Worm (Caenorhabditis elegans): Measurements from ENCODE around the gene sri-27.

sri-27 gene

ce11 chrV:1741074-1741473 is 15.6 kb downstream of the sri-27 start, which contains the start of gene srab-25:
Gene srab-25, minus strand, starts transcription at chrV:1741174.
- no peak for TF ChIP-seq T22C8.4 (GFP tag; IDR thresholded peaks at IDR 0.05)
- TF ChIP-seq flt-1 (GFP tag; IDR thresholded peaks at IDR 0.05) = no peak
- TF ChIP-seq ztf-29 (GFP tag; IDR thresholded peaks at IDR 0.05) = no peak
- no peak for TF ChIP-seq tab-1 (GFP tag; IDR thresholded peaks at IDR 0.05)
- no peak for TF ChIP-seq med-1 (GFP tag; optimal IDR thresholded peaks at IDR 0.05; ENCODE audit: insufficient read depth)

ce11 chrV:1743205-1743870 is 17.9 kb downstream of the sri-27 start, which contains the start of gene nhr-256:
Gene nhr-256, plus strand, starts transcription at chrV:1743771.
- TF ChIP-seq ztf-29 (GFP tag; IDR thresholded peaks at IDR 0.05) = peak; percentile 76; the same call in 1 of the 2 replicates
- no peak for TF ChIP-seq tab-1 (GFP tag; IDR thresholded peaks at IDR 0.05)
- TF ChIP-seq med-1 (GFP tag; optimal IDR thresholded peaks at IDR 0.05; ENCODE audit: insufficient read depth) = no peak
- peak; percentile 49 for TF ChIP-seq cog-1 (tag; optimal IDR thresholded peaks at IDR 0.05)

- no peak for TF ChIP-seq T22C8.4 (GFP tag; IDR thresholded peaks at IDR 0.05)
- TF ChIP-seq cog-1 (tag; optimal IDR thresholded peaks at IDR 0.05) = no peak
- TF ChIP-seq med-1 (GFP tag; optimal IDR thresholded peaks at IDR 0.05; ENCODE audit: insufficient read depth) = no peak
- TF ChIP-seq flt-1 (GFP tag; IDR thresholded peaks at IDR 0.05) = no peak
- no peak for TF ChIP-seq ztf-23 (GFP tag; IDR thresholded peaks at IDR 0.05)
- TF ChIP-seq klf-2 (GFP tag; conservative IDR thresholded peaks at IDR 0.05) = no peak
- no peak for TF ChIP-seq ref-1 (GFP tag; conservative IDR thresholded peaks at IDR 0.05)
- TF ChIP-seq tab-1 (GFP tag; IDR thresholded peaks at IDR 0.05) = no peak
Measured at ce11 chrV:1749053-1749452, 23.6 kb downstream of the sri-27 start, which contains the start of gene ZK697.8. Gene ZK697.8, minus strand, starts transcription at chrV:1749153.

- no peak for TF ChIP-seq T22C8.4 (GFP tag; IDR thresholded peaks at IDR 0.05)
- no peak for TF ChIP-seq ztf-29 (GFP tag; IDR thresholded peaks at IDR 0.05)
- TF ChIP-seq cog-1 (tag; optimal IDR thresholded peaks at IDR 0.05) = no peak
- no peak for TF ChIP-seq ztf-23 (GFP tag; IDR thresholded peaks at IDR 0.05)
- no peak for TF ChIP-seq klf-2 (GFP tag; conservative IDR thresholded peaks at IDR 0.05)
- no peak for TF ChIP-seq flt-1 (GFP tag; IDR thresholded peaks at IDR 0.05)
- TF ChIP-seq med-1 (GFP tag; optimal IDR thresholded peaks at IDR 0.05; ENCODE audit: insufficient read depth) = no peak
- TF ChIP-seq ref-1 (GFP tag; conservative IDR thresholded peaks at IDR 0.05) = no peak
- TF ChIP-seq tab-1 (GFP tag; IDR thresholded peaks at IDR 0.05) = no peak
Measured at ce11 chrV:1751449-1751848, 26.0 kb downstream of the sri-27 start, which contains the start of gene srh-199. Gene srh-199, minus strand, starts transcription at chrV:1751549.

ce11 chrV:1752496-1752895 is 27.0 kb downstream of the sri-27 start, which contains the start of gene ZK697.1:
Gene ZK697.1, plus strand, starts transcription at chrV:1752796.
- TF ChIP-seq ztf-29 (GFP tag; IDR thresholded peaks at IDR 0.05) = no peak
- no peak for TF ChIP-seq tab-1 (GFP tag; IDR thresholded peaks at IDR 0.05)
- no peak for TF ChIP-seq ztf-23 (GFP tag; IDR thresholded peaks at IDR 0.05)
- TF ChIP-seq ref-1 (GFP tag; conservative IDR thresholded peaks at IDR 0.05) = no peak
- TF ChIP-seq klf-2 (GFP tag; conservative IDR thresholded peaks at IDR 0.05) = no peak
- no peak for TF ChIP-seq flt-1 (GFP tag; IDR thresholded peaks at IDR 0.05)
- no peak for TF ChIP-seq cog-1 (tag; optimal IDR thresholded peaks at IDR 0.05)

ce11 chrV:1755589-1755988 is 30.1 kb downstream of the sri-27 start, which contains the start of gene ZK697.14:
Gene ZK697.14, minus strand, starts transcription at chrV:1755689.
- no peak for TF ChIP-seq ref-1 (GFP tag; conservative IDR thresholded peaks at IDR 0.05)

- no peak for TF ChIP-seq cog-1 (tag; optimal IDR thresholded peaks at IDR 0.05)
- no peak for TF ChIP-seq ztf-29 (GFP tag; IDR thresholded peaks at IDR 0.05)
- TF ChIP-seq ztf-23 (GFP tag; IDR thresholded peaks at IDR 0.05) = no peak
- no peak for TF ChIP-seq med-1 (GFP tag; optimal IDR thresholded peaks at IDR 0.05; ENCODE audit: insufficient read depth)
- TF ChIP-seq ref-1 (GFP tag; conservative IDR thresholded peaks at IDR 0.05) = no peak
- no peak for TF ChIP-seq T22C8.4 (GFP tag; IDR thresholded peaks at IDR 0.05)
- no peak for TF ChIP-seq tab-1 (GFP tag; IDR thresholded peaks at IDR 0.05)
- TF ChIP-seq klf-2 (GFP tag; conservative IDR thresholded peaks at IDR 0.05) = no peak
Measured at ce11 chrV:1756099-1756498, 30.6 kb downstream of the sri-27 start.

ce11 chrV:1756856-1757255 is 31.4 kb downstream of the sri-27 start, which contains the start of gene clec-204:
Gene clec-204, plus strand, starts transcription at chrV:1757156.
- TF ChIP-seq ztf-29 (GFP tag; IDR thresholded peaks at IDR 0.05) (no peak), ztf-23 (GFP tag; IDR thresholded peaks at IDR 0.05) (no peak), klf-2 (GFP tag; conservative IDR thresholded peaks at IDR 0.05) (no peak)

- TF ChIP-seq ztf-23 (GFP tag; IDR thresholded peaks at IDR 0.05) = no peak
- no peak for TF ChIP-seq cog-1 (tag; optimal IDR thresholded peaks at IDR 0.05)
- no peak for TF ChIP-seq klf-2 (GFP tag; conservative IDR thresholded peaks at IDR 0.05)
- no peak for TF ChIP-seq ref-1 (GFP tag; conservative IDR thresholded peaks at IDR 0.05)
- no peak for TF ChIP-seq ztf-29 (GFP tag; IDR thresholded peaks at IDR 0.05)
- no peak for TF ChIP-seq med-1 (GFP tag; optimal IDR thresholded peaks at IDR 0.05; ENCODE audit: insufficient read depth)
- TF ChIP-seq tab-1 (GFP tag; IDR thresholded peaks at IDR 0.05) = no peak
- no peak for TF ChIP-seq T22C8.4 (GFP tag; IDR thresholded peaks at IDR 0.05)
- no peak for TF ChIP-seq flt-1 (GFP tag; IDR thresholded peaks at IDR 0.05)
Measured at ce11 chrV:1760682-1761081, 35.2 kb downstream of the sri-27 start, which contains the start of gene clec-205. Gene clec-205, plus strand, starts transcription at chrV:1760893.

- TF ChIP-seq ztf-23 (GFP tag; IDR thresholded peaks at IDR 0.05) (no peak), med-1 (GFP tag; optimal IDR thresholded peaks at IDR 0.05; ENCODE audit: insufficient read depth) (no peak), flt-1 (GFP tag; IDR thresholded peaks at IDR 0.05) (no peak), cog-1 (tag; optimal IDR thresholded peaks at IDR 0.05) (no peak), ref-1 (GFP tag; conservative IDR thresholded peaks at IDR 0.05) (no peak), tab-1 (GFP tag; IDR thresholded peaks at IDR 0.05) (no peak)
Measured at ce11 chrV:1767427-1767826, 42.0 kb downstream of the sri-27 start.
